Fruit fly (Drosophila melanogaster) whole organism, embryonic: Measurements from ENCODE around the gene stwl.
A peak's percentile ranks its signal among the peaks of the same experiment; 100 is the strongest.

Experiments
- Atf3 ChIP-seq: fragments of 200-800 bp; sonication (Bioruptor generic); optimal IDR thresholded peaks from 3 replicates; lab custom pipeline; 2016; ENCODE audit warnings: missing biosample characterization, missing genetic modification characterization
- B-H1 ChIP-seq: fragments of 200-800 bp; sonication (Bioruptor generic); IDR thresholded peaks from 3 replicates; pipeline ENCODE4 v1.3.6; 2022; ENCODE audit warnings: missing biosample characterization, missing genetic modification characterization
- CG10147 ChIP-seq: fragments of 200-800 bp; sonication (Bioruptor generic); optimal IDR thresholded peaks from 2 replicates; lab custom pipeline; 2019; ENCODE audit warnings: missing biosample characterization, mild to moderate bottlenecking, missing genetic modification characterization, moderate library complexity
- CG10959 ChIP-seq: fragments of 200-800 bp; sonication (Bioruptor generic); IDR thresholded peaks from 2 replicates; pipeline ENCODE4 v1.3.6; 2022; ENCODE audit warnings: missing biosample characterization, missing genetic modification characterization
- CG11085 ChIP-seq: fragments of 200-800 bp; sonication (Bioruptor generic); IDR thresholded peaks from 2 replicates; pipeline ENCODE4 v1.3.6; 2022; ENCODE audit warnings: missing biosample characterization, missing genetic modification characterization
- CG11093 ChIP-seq: fragments of 200-800 bp; sonication (Bioruptor generic); IDR thresholded peaks from 3 replicates; pipeline ENCODE4 v1.3.6; 2022; ENCODE audit warnings: missing biosample characterization, missing genetic modification characterization
- CG11398 ChIP-seq: fragments of 200-800 bp; sonication (Bioruptor generic); optimal IDR thresholded peaks from 2 replicates; lab custom pipeline; 2016; ENCODE audit warnings: missing biosample characterization, missing genetic modification characterization
- CG11696 ChIP-seq: fragments of 200-800 bp; sonication (Bioruptor generic); IDR thresholded peaks from 2 replicates; pipeline ENCODE4 v1.3.6; 2022; ENCODE audit warnings: missing biosample characterization, missing genetic modification characterization
- CG12155 ChIP-seq: fragments of 200-800 bp; sonication (Bioruptor generic); optimal IDR thresholded peaks from 3 replicates; lab custom pipeline; 2016; ENCODE audit warnings: missing biosample characterization, missing genetic modification characterization
- CG1233 ChIP-seq: fragments of 200-800 bp; sonication (Bioruptor generic); optimal IDR thresholded peaks from 4 replicates; lab custom pipeline; 2018; ENCODE audit warnings: missing biosample characterization, mild to moderate bottlenecking, missing genetic modification characterization
- CG13296 ChIP-seq: fragments of 200-800 bp; sonication (Bioruptor generic); optimal IDR thresholded peaks from 3 replicates; lab custom pipeline; 2018; ENCODE audit warnings: missing biosample characterization, mild to moderate bottlenecking, missing genetic modification characterization
- CG15601 ChIP-seq: fragments of 200-800 bp; sonication (Bioruptor generic); optimal IDR thresholded peaks from 3 replicates; lab custom pipeline; 2019; ENCODE audit warnings: missing biosample characterization, mild to moderate bottlenecking, missing genetic modification characterization, moderate library complexity
- CG17802 ChIP-seq: fragments of 200-800 bp; sonication (Bioruptor generic); optimal IDR thresholded peaks from 2 replicates; lab custom pipeline; 2018; ENCODE audit warnings: missing biosample characterization, mild to moderate bottlenecking, missing genetic modification characterization, moderate library complexity
- CG18599 ChIP-seq: fragments of 200-800 bp; sonication (Bioruptor generic); optimal IDR thresholded peaks from 3 replicates; lab custom pipeline; 2017; ENCODE audit warnings: missing biosample characterization, missing genetic modification characterization, mild to moderate bottlenecking, moderate library complexity, missing genetic modification reagents
- CG2120 ChIP-seq: fragments of 200-800 bp; sonication (Bioruptor generic); optimal IDR thresholded peaks from 3 replicates; lab custom pipeline; 2016; ENCODE audit warnings: missing biosample characterization, missing genetic modification characterization
- CG31365 ChIP-seq: fragments of 200-800 bp; sonication (Bioruptor generic); optimal IDR thresholded peaks from 2 replicates; lab custom pipeline; 2018; ENCODE audit warnings: missing biosample characterization, mild to moderate bottlenecking, missing genetic modification characterization
- CG33213 ChIP-seq: fragments of 200-800 bp; sonication (Bioruptor generic); optimal IDR thresholded peaks from 3 replicates; lab custom pipeline; 2016; ENCODE audit warnings: missing biosample characterization, missing genetic modification characterization
- CG43689 ChIP-seq: fragments of 200-800 bp; sonication (Bioruptor generic); IDR thresholded peaks from 2 replicates; pipeline ENCODE4 v1.3.6; 2022; ENCODE audit warnings: missing biosample characterization, missing genetic modification characterization
- CG5180 ChIP-seq: fragments of 200-800 bp; sonication (Bioruptor generic); optimal IDR thresholded peaks from 3 replicates; lab custom pipeline; 2017; ENCODE audit warnings: missing biosample characterization, missing genetic modification characterization, mild to moderate bottlenecking, moderate library complexity, missing genetic modification reagents
- CG6175 ChIP-seq: fragments of 200-800 bp; sonication (Bioruptor generic); IDR thresholded peaks from 3 replicates; pipeline ENCODE4 v1.3.6; 2022; ENCODE audit warnings: missing biosample characterization, missing genetic modification characterization
- CG7987 ChIP-seq: fragments of 200-800 bp; sonication (Bioruptor generic); optimal IDR thresholded peaks from 2 replicates; lab custom pipeline; 2018; ENCODE audit warnings: missing biosample characterization, mild to moderate bottlenecking, missing genetic modification characterization, moderate library complexity
- CG8388 ChIP-seq: fragments of 200-800 bp; sonication (Bioruptor generic); optimal IDR thresholded peaks from 2 replicates; lab custom pipeline; 2019; ENCODE audit warnings: missing biosample characterization, mild to moderate bottlenecking, missing genetic modification characterization, moderate library complexity
- CG9797 ChIP-seq: fragments of 200-800 bp; sonication (Bioruptor generic); optimal IDR thresholded peaks from 3 replicates; lab custom pipeline; 2018; ENCODE audit warnings: missing biosample characterization, mild to moderate bottlenecking, missing genetic modification characterization
- Dref ChIP-seq: fragments of 200-800 bp; sonication (Bioruptor generic); IDR thresholded peaks from 2 replicates; pipeline ENCODE4 v1.3.6; 2022; ENCODE audit warnings: missing biosample characterization, missing genetic modification characterization
- Drgx ChIP-seq: fragments of 200-800 bp; sonication (Bioruptor generic); IDR thresholded peaks from 2 replicates; pipeline ENCODE4 v1.3.6; 2022; ENCODE audit warnings: missing biosample characterization, missing genetic modification characterization
- Fer2 ChIP-seq: fragments of 200-800 bp; sonication (Bioruptor generic); optimal IDR thresholded peaks from 2 replicates; lab custom pipeline; 2018; ENCODE audit warnings: missing biosample characterization, mild to moderate bottlenecking, missing genetic modification characterization, moderate library complexity
- HLH3B ChIP-seq: fragments of 200-800 bp; sonication (Bioruptor generic); IDR thresholded peaks from 2 replicates; pipeline ENCODE4 v1.3.6; 2022; ENCODE audit warnings: missing biosample characterization, missing genetic modification characterization
- Hr51 ChIP-seq, 2 experiments: fragments of 200-800 bp; sonication (Bioruptor generic); optimal IDR thresholded peaks; 2 replicates in 1 of 2; 3 replicates in 1 of 2; lab custom pipeline; 2016 to 2018; ENCODE audit warnings: missing biosample characterization in 2 of 2, missing genetic modification characterization in 2 of 2, mild to moderate bottlenecking in 1 of 2, moderate library complexity in 1 of 2
- MESR4 ChIP-seq: fragments of 200-800 bp; sonication (Bioruptor generic); optimal IDR thresholded peaks from 2 replicates; lab custom pipeline; 2018; ENCODE audit warnings: missing biosample characterization, mild to moderate bottlenecking, missing genetic modification characterization, moderate library complexity
- Rfx ChIP-seq: fragments of 200-800 bp; sonication (Bioruptor generic); IDR thresholded peaks from 2 replicates; pipeline ENCODE4 v1.3.6; 2022; ENCODE audit warnings: missing biosample characterization, missing genetic modification characterization
- ara ChIP-seq: fragments of 200-800 bp; sonication (Bioruptor generic); IDR thresholded peaks from 2 replicates; pipeline ENCODE4 v1.3.6; 2022; ENCODE audit warnings: missing biosample characterization, missing genetic modification characterization
- bsh ChIP-seq, 2 experiments: fragments of 200-800 bp; sonication (Bioruptor generic); optimal IDR thresholded peaks; 2 replicates each; lab custom pipeline; 2017 to 2018; ENCODE audit warnings: mild to moderate bottlenecking in 2 of 2, missing biosample characterization in 2 of 2, missing genetic modification characterization in 2 of 2, moderate library complexity in 1 of 2
- caup ChIP-seq: fragments of 200-800 bp; sonication (Bioruptor generic); optimal IDR thresholded peaks from 3 replicates; lab custom pipeline; 2017; ENCODE audit warnings: missing biosample characterization, mild to moderate bottlenecking, missing genetic modification characterization, moderate library complexity; ENCODE audit not compliant: severe bottlenecking
- chif ChIP-seq, 2 experiments: fragments of 200-800 bp; sonication (Bioruptor generic); optimal IDR thresholded peaks; 3 replicates each; lab custom pipeline; 2016; ENCODE audit warnings: missing biosample characterization in 2 of 2, missing genetic modification characterization in 2 of 2
- crc ChIP-seq: fragments of 200-800 bp; sonication (Bioruptor generic); optimal IDR thresholded peaks from 2 replicates; lab custom pipeline; 2016; ENCODE audit warnings: missing biosample characterization, missing genetic modification characterization
- crol ChIP-seq: fragments of 200-800 bp; sonication (Bioruptor generic); IDR thresholded peaks from 2 replicates; pipeline ENCODE4 v1.3.6; 2022; ENCODE audit warnings: missing biosample characterization, missing genetic modification characterization
- emc ChIP-seq: fragments of 200-800 bp; sonication (Bioruptor generic); optimal IDR thresholded peaks from 2 replicates; lab custom pipeline; 2016; ENCODE audit warnings: missing biosample characterization, missing genetic modification characterization
- en ChIP-seq: fragments of 200-800 bp; sonication (Bioruptor generic); optimal IDR thresholded peaks from 2 replicates; lab custom pipeline; 2016; ENCODE audit warnings: missing biosample characterization, missing genetic modification characterization
- ewg ChIP-seq: fragments of 200-800 bp; sonication (Bioruptor generic); optimal IDR thresholded peaks from 3 replicates; lab custom pipeline; 2017; ENCODE audit warnings: mild to moderate bottlenecking, missing biosample characterization, missing genetic modification reagents, missing genetic modification characterization
- gem ChIP-seq: fragments of 200-800 bp; sonication (Bioruptor generic); optimal IDR thresholded peaks from 2 replicates; lab custom pipeline; 2019; ENCODE audit warnings: missing biosample characterization, mild to moderate bottlenecking, missing genetic modification characterization, moderate library complexity
- maf-S ChIP-seq: fragments of 200-800 bp; sonication (Bioruptor generic); optimal IDR thresholded peaks from 2 replicates; lab custom pipeline; 2016; ENCODE audit warnings: missing biosample characterization, missing genetic modification characterization
- nom ChIP-seq: fragments of 200-800 bp; sonication (Bioruptor generic); optimal IDR thresholded peaks from 2 replicates; lab custom pipeline; 2017; ENCODE audit warnings: missing biosample characterization, missing genetic modification characterization, mild to moderate bottlenecking, moderate library complexity, missing genetic modification reagents
- row ChIP-seq: fragments of 200-800 bp; sonication (Bioruptor generic); IDR thresholded peaks from 3 replicates; pipeline ENCODE4 v1.3.6; 2022; ENCODE audit warnings: missing biosample characterization, missing genetic modification characterization
- schlank ChIP-seq: fragments of 200-800 bp; sonication (Bioruptor generic); optimal IDR thresholded peaks from 2 replicates; lab custom pipeline; 2018; ENCODE audit warnings: missing biosample characterization, mild to moderate bottlenecking, missing genetic modification characterization
- shn ChIP-seq: fragments of 200-800 bp; sonication (Bioruptor generic); optimal IDR thresholded peaks from 3 replicates; lab custom pipeline; 2016; ENCODE audit warnings: missing biosample characterization, missing genetic modification characterization
- sob ChIP-seq: fragments of 200-800 bp; sonication (Bioruptor generic); IDR thresholded peaks from 2 replicates; pipeline ENCODE4 v1.3.6; 2022; ENCODE audit warnings: missing biosample characterization, missing genetic modification characterization
- sqz ChIP-seq: fragments of 200-800 bp; sonication (Bioruptor generic); optimal IDR thresholded peaks from 3 replicates; lab custom pipeline; 2018; ENCODE audit warnings: missing biosample characterization, mild to moderate bottlenecking, missing genetic modification characterization
- sr ChIP-seq: fragments of 200-800 bp; sonication (Bioruptor generic); IDR thresholded peaks from 3 replicates; pipeline ENCODE4 v1.3.6; 2022; ENCODE audit warnings: missing biosample characterization, missing genetic modification characterization
- tgo ChIP-seq: fragments of 200-800 bp; sonication (Bioruptor generic); IDR thresholded peaks from 3 replicates; pipeline ENCODE4 v1.3.6; 2022; ENCODE audit warnings: missing biosample characterization, missing genetic modification characterization
- usp ChIP-seq: fragments of >200 bp; optimal IDR thresholded peaks from 2 replicates; lab custom pipeline; 2017; ENCODE audit warnings: missing biosample characterization, missing genetic modification characterization
- wor ChIP-seq: fragments of 200-800 bp; sonication (Bioruptor generic); IDR thresholded peaks from 2 replicates; pipeline ENCODE4 v1.3.6; 2022; ENCODE audit warnings: missing biosample characterization, missing genetic modification characterization
- zf30C ChIP-seq: fragments of 200-800 bp; sonication (Bioruptor generic); optimal IDR thresholded peaks from 3 replicates; lab custom pipeline; 2018; ENCODE audit warnings: missing biosample characterization, mild to moderate bottlenecking, missing genetic modification characterization

Gene stwl

dm6 chr3L:14374499-14374898 is 35.2 kb downstream of the stwl start (continued):
- no peak for TF ChIP-seq chif (GFP tag; optimal IDR thresholded peaks at IDR 0.05; lab: Kevin White, UChicago)
- no peak for TF ChIP-seq crol (GFP tag; lab: Robert Waterston, UW)
- TF ChIP-seq CG5180 (GFP tag; lab: Kevin White, UChicago): no peak
- TF ChIP-seq CG7987 (GFP tag; lab: Kevin White, UChicago): no peak
- 0 out of 2 replicates have a peak, but pooled peaks have one; percentile 40 for TF ChIP-seq sob (GFP tag; lab: Robert Waterston, UW)
- no peak for TF ChIP-seq CG10147 (GFP tag; lab: Kevin White, UChicago)
- no peak for TF ChIP-seq CG17802 (tag; lab: Kevin White, UChicago)
- TF ChIP-seq CG6175: no peak
- TF ChIP-seq wor (GFP tag; lab: Robert Waterston, UW): no peak
- TF ChIP-seq HLH3B: no peak
- TF ChIP-seq schlank: no peak
- peak; percentile 6 for TF ChIP-seq CG8388 (GFP tag; lab: Kevin White, UChicago)
- TF ChIP-seq CG12155 (GFP tag; lab: Kevin White, UChicago): no peak
- no peak for TF ChIP-seq tgo
- TF ChIP-seq Rfx: no peak
- TF ChIP-seq sqz (GFP tag; lab: Kevin White, UChicago): no peak
- TF ChIP-seq CG15601: no peak
- no peak for TF ChIP-seq maf-S (GFP tag; lab: Kevin White, UChicago)
- no peak for TF ChIP-seq CG1233 (GFP tag; lab: Kevin White, UChicago)
- TF ChIP-seq nom (GFP tag; lab: Kevin White, UChicago): peak; percentile 40
- no peak for TF ChIP-seq CG11696 (GFP tag; lab: Robert Waterston, UW)
- TF ChIP-seq ara (GFP tag; lab: Robert Waterston, UW): no peak
- no peak for TF ChIP-seq Fer2 (tag; lab: Kevin White, UChicago)
- TF ChIP-seq CG10959 (GFP tag; lab: Robert Waterston, UW): no peak
- TF ChIP-seq en: no peak
- no peak for TF ChIP-seq Dref
- no peak for TF ChIP-seq CG43689 (GFP tag; lab: Robert Waterston, UW)
- TF ChIP-seq Hr51 (GFP tag; optimal IDR thresholded peaks at IDR 0.05; lab: Kevin White, UChicago): no peak
- TF ChIP-seq CG2120 (GFP tag; lab: Kevin White, UChicago): peak; percentile 11
- TF ChIP-seq shn (GFP tag; lab: Kevin White, UChicago): no peak
- TF ChIP-seq zf30C (GFP tag; lab: Kevin White, UChicago): no peak
- no peak for TF ChIP-seq ewg
- TF ChIP-seq CG31365 (tag; lab: Kevin White, UChicago): no peak
- peak; percentile 1 for TF ChIP-seq CG18599 (GFP tag; lab: Kevin White, UChicago)
- no peak for TF ChIP-seq CG13296 (GFP tag; lab: Kevin White, UChicago)
- TF ChIP-seq sr (GFP tag; lab: Robert Waterston, UW): no peak
- no peak for TF ChIP-seq CG11085 (GFP tag; lab: Robert Waterston, UW)
- peak; percentile 42; the same call in 1 of the 2 replicates for TF ChIP-seq Drgx
- peak; percentile 24 for TF ChIP-seq gem
- TF ChIP-seq MESR4 (GFP tag; lab: Kevin White, UChicago): no peak
- no peak for TF ChIP-seq usp
- TF ChIP-seq CG11398: no peak
- peak; percentile 24 to 78 for TF ChIP-seq bsh (GFP tag; optimal IDR thresholded peaks at IDR 0.05; lab: Kevin White, UChicago)
- TF ChIP-seq caup: no peak
- no peak for TF ChIP-seq Atf3
- peak; percentile 45; the same call in 1 of the 3 replicates for TF ChIP-seq row (GFP tag; lab: Robert Waterston, UW)
- no peak for TF ChIP-seq emc (GFP tag; lab: Kevin White, UChicago)
- no peak for TF ChIP-seq CG9797
- TF ChIP-seq CG11093 (GFP tag; lab: Robert Waterston, UW): no peak
- no peak for TF ChIP-seq crc (GFP tag; lab: Kevin White, UChicago)
- TF ChIP-seq B-H1 (GFP tag; lab: Robert Waterston, UW): no peak
- TF ChIP-seq CG33213: no peak
